Comparison of ENCODE assay signal across 1 fruit fly cellular context in the genomic region with DNA sequence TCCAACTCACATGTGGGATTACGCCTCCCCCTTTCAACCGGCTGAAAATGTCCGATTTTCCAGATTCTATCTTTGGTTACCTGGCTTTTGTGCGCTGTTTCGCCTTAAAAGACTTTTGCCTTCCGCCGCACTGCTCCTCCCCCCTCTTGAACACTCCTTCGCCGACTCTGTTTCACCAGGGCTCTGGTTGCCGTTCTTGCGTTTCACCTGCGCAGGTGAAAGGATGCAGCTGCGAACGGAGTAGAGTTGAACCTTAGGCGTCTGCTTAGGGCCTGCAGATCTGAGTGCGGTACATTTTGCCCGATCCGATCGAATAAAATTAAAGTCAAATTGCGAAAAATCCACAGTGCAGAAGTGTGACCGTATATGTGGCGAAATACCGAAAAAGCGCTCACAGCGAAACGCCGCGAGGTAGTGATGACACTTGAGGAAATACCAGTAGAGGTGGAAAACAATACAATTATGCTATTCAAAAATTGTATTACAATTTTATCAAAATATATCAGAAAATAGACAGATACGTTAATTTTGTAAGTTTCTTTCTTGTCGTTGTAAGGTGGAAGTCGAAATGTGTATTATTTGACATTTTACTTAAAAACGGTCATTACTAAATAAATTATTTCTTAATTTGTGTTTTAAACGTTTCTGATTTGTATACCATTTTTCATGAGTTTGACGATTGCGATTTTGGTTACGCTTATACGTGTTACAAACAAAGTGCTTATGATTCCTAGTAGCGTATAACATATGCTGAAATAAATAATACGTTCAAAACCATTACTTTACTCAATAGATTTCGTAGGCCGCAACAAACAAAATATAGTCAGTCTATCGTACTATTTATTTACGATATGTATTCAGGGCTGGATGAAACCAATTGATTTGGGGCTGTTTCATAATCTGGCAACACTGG.
TF ChIP-seq lines count a peak whose summit lies in the region.

Gene CG6664 (minus strand): TSS at position 518 of the 913 bp plus-strand sequence.
Gene CG7728 (plus strand): TSS at position 874 of the 913 bp plus-strand sequence.

TF ChIP-seq in whole organism, embryonic, 481 proteins besides CTCF, POLR2A, EP300 and RAD21 (continued from another document):
- TF ChIP-seq Dref (GFP tag; IDR thresholded peaks at IDR 0.05; lab: Robert Waterston, UW) (peak; percentile 39), CG3726 (GFP tag; IDR thresholded peaks at IDR 0.05; lab: Robert Waterston, UW) (0 out of 3 replicates have a peak, but pooled peaks have one; percentile 21), eve (GFP tag; optimal IDR thresholded peaks at IDR 0.05; lab: Kevin White, UChicago) (no peak), lov (optimal IDR thresholded peaks at IDR 0.05; lab: Kevin White, UChicago) (no peak), lov (GFP tag; IDR thresholded peaks at IDR 0.05; lab: Robert Waterston, UW) (no peak), CG15601 (tag; optimal IDR thresholded peaks at IDR 0.05; lab: Kevin White, UChicago) (peak; percentile 21), CG7357 (GFP tag; IDR thresholded peaks at IDR 0.05; lab: Robert Waterston, UW) (no peak), pfk (GFP tag; optimal IDR thresholded peaks at IDR 0.05; lab: Kevin White, UChicago) (no peak), chif (GFP tag; optimal IDR thresholded peaks at IDR 0.05; lab: Kevin White, UChicago) (peak; percentile 35 to 51), CG10959 (GFP tag; IDR thresholded peaks at IDR 0.05; lab: Robert Waterston, UW) (no peak), mld (GFP tag; IDR thresholded peaks at IDR 0.05; lab: Robert Waterston, UW; ENCODE audit: partially characterized antibody) (no peak), otp (GFP tag; IDR thresholded peaks at IDR 0.05; lab: Robert Waterston, UW) (0 out of 3 replicates have a peak, but pooled peaks have one; percentile 33), tap (tag; optimal IDR thresholded peaks at IDR 0.05; lab: Kevin White, UChicago) (no peak), CG9215 (GFP tag; IDR thresholded peaks at IDR 0.05; lab: Robert Waterston, UW) (peak; percentile 46), CG11085 (GFP tag; IDR thresholded peaks at IDR 0.05; lab: Robert Waterston, UW) (no peak), TFAM (GFP tag; optimal IDR thresholded peaks at IDR 0.05; lab: Kevin White, UChicago) (no peak), cad (GFP tag; optimal IDR thresholded peaks at IDR 0.05; lab: Kevin White, UChicago) (no peak), CG30403 (GFP tag; optimal IDR thresholded peaks at IDR 0.05; lab: Kevin White, UChicago) (peak; percentile 85), emc (GFP tag; optimal IDR thresholded peaks at IDR 0.05; lab: Kevin White, UChicago) (peak; percentile 8), CG17186 (GFP tag; optimal IDR thresholded peaks at IDR 0.05; lab: Kevin White, UChicago) (peak; percentile 12), unpg (GFP tag; optimal IDR thresholded peaks at IDR 0.05; lab: Kevin White, UChicago) (peak; percentile 20), CG2120 (GFP tag; optimal IDR thresholded peaks at IDR 0.05; lab: Kevin White, UChicago) (peak; percentile 76), sima (GFP tag; optimal IDR thresholded peaks at IDR 0.05; lab: Kevin White, UChicago) (no peak), bbx (GFP tag; IDR thresholded peaks at IDR 0.05; lab: Robert Waterston, UW; ENCODE audit: partially characterized antibody) (peak; percentile 41), ranshi (GFP tag; IDR thresholded peaks at IDR 0.05; lab: Robert Waterston, UW) (no peak; the same call in 1 of the 2 replicates), Oaz (GFP tag; IDR thresholded peaks at IDR 0.05; lab: Robert Waterston, UW) (no peak), CG4360 (GFP tag; IDR thresholded peaks at IDR 0.05; lab: Robert Waterston, UW) (no peak), Sry-δ (GFP tag; optimal IDR thresholded peaks at IDR 0.05; lab: Kevin White, UChicago) (peak; percentile 89), lab (GFP tag; optimal IDR thresholded peaks at IDR 0.05; lab: Kevin White, UChicago) (no peak)
